Worm (Caenorhabditis elegans): Measurements from ENCODE around the gene clec-254.

DNA sequence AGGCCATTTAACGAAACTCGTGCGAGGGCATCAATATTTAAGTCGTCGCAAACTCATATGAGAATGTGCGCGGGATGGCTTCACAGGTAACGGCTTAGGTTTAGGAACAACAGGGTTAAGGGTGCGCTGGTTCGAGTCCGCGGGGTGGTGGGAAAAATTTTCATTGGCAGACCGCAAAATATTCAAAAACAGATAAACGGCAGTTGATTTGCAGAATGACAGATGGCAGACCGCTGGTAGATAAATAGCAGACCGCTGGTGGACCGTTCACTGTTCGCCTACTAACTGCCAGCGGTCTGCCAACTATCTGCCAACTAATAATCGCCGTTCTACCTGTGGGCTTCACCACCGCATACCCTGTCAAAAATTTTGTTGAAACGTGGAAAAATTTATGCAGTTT, 42.1 kb downstream of the clec-254 start:
- no peak for TF ChIP-seq hlh-17 (GFP tag; optimal IDR thresholded peaks at IDR 0.05; ENCODE audit: borderline replicate concordance)
- no peak for TF ChIP-seq lin-13 (GFP tag; optimal IDR thresholded peaks at IDR 0.05)
- no peak for TF ChIP-seq unc-130 (tag; optimal IDR thresholded peaks at IDR 0.05)
